Fruit fly (Drosophila melanogaster) whole organism, embryonic: ENCODE results near the gene dysf.

ENCODE experiments used
- Ada2b ChIP-seq: fragments of 200-800 bp; sonication (Bioruptor generic); IDR thresholded peaks from 2 replicates; pipeline ENCODE4 v1.3.6; 2022; ENCODE audit warnings: missing biosample characterization, missing genetic modification characterization
- Atf3 ChIP-seq: fragments of 200-800 bp; sonication (Bioruptor generic); optimal IDR thresholded peaks from 3 replicates; lab custom pipeline; 2016; ENCODE audit warnings: missing biosample characterization, missing genetic modification characterization
- BtbVII ChIP-seq: fragments of 200-800 bp; sonication (Bioruptor generic); optimal IDR thresholded peaks from 3 replicates; lab custom pipeline; 2017; ENCODE audit warnings: missing biosample characterization, mild to moderate bottlenecking, missing genetic modification characterization
- CG1024 ChIP-seq: fragments of 200-800 bp; sonication (Bioruptor generic); IDR thresholded peaks from 2 replicates; pipeline ENCODE4 v1.3.6; 2022; ENCODE audit warnings: missing biosample characterization, missing genetic modification characterization
- CG12155 ChIP-seq: fragments of 200-800 bp; sonication (Bioruptor generic); optimal IDR thresholded peaks from 3 replicates; lab custom pipeline; 2016; ENCODE audit warnings: missing biosample characterization, missing genetic modification characterization
- CG17829 ChIP-seq: fragments of 200-800 bp; optimal IDR thresholded peaks from 2 replicates; lab custom pipeline; 2019; ENCODE audit warnings: missing biosample characterization, mild to moderate bottlenecking, missing genetic modification characterization, moderate library complexity
- CG18476 ChIP-seq: fragments of 200-800 bp; sonication (Bioruptor generic); optimal IDR thresholded peaks from 2 replicates; lab custom pipeline; 2016; ENCODE audit warnings: missing biosample characterization, mild to moderate bottlenecking, missing genetic modification characterization
- CG33557 ChIP-seq: fragments of 200-800 bp; sonication (Bioruptor generic); optimal IDR thresholded peaks from 2 replicates; lab custom pipeline; 2019; ENCODE audit warnings: missing biosample characterization, mild to moderate bottlenecking, missing genetic modification characterization, moderate library complexity
- CG4404 ChIP-seq: fragments of 200-800 bp; sonication (Bioruptor generic); IDR thresholded peaks from 2 replicates; pipeline ENCODE4 v1.3.6; 2022; ENCODE audit warnings: missing biosample characterization, missing genetic modification characterization
- CG4617 ChIP-seq: fragments of 200-800 bp; sonication (Bioruptor generic); optimal IDR thresholded peaks from 3 replicates; lab custom pipeline; 2016; ENCODE audit warnings: missing biosample characterization, missing genetic modification characterization, borderline replicate concordance
- CG4820 ChIP-seq: fragments of 200-800 bp; sonication (Bioruptor generic); optimal IDR thresholded peaks from 3 replicates; lab custom pipeline; 2016; ENCODE audit warnings: missing biosample characterization, missing genetic modification characterization
- CG6254 ChIP-seq: fragments of 200-800 bp; sonication (Bioruptor generic); optimal IDR thresholded peaks from 3 replicates; lab custom pipeline; 2017; ENCODE audit warnings: mild to moderate bottlenecking, missing biosample characterization, missing genetic modification reagents, missing genetic modification characterization
- CG6272 ChIP-seq: fragments of 200-800 bp; sonication (Bioruptor generic); IDR thresholded peaks from 2 replicates; pipeline ENCODE4 v1.3.6; 2022; ENCODE audit warnings: missing biosample characterization, missing genetic modification characterization
- CG7786 ChIP-seq: fragments of 200-800 bp; sonication (Bioruptor generic); optimal IDR thresholded peaks from 2 replicates; lab custom pipeline; 2016; ENCODE audit warnings: missing biosample characterization, missing genetic modification characterization
- CG9609 ChIP-seq: fragments of 200-800 bp; sonication (Bioruptor generic); optimal IDR thresholded peaks from 3 replicates; lab custom pipeline; 2016; ENCODE audit warnings: missing biosample characterization, missing genetic modification characterization
- CG9876 ChIP-seq: fragments of 200-800 bp; sonication (Bioruptor generic); optimal IDR thresholded peaks from 2 replicates; lab custom pipeline; 2016; ENCODE audit warnings: missing biosample characterization, missing genetic modification characterization
- ERR ChIP-seq: fragments of 200-800 bp; sonication (Bioruptor generic); optimal IDR thresholded peaks from 2 replicates; lab custom pipeline; 2016; ENCODE audit warnings: missing biosample characterization, missing genetic modification characterization
- Fer2 ChIP-seq: fragments of 200-800 bp; sonication (Bioruptor generic); optimal IDR thresholded peaks from 2 replicates; lab custom pipeline; 2018; ENCODE audit warnings: missing biosample characterization, mild to moderate bottlenecking, missing genetic modification characterization, moderate library complexity
- Fer3 ChIP-seq: fragments of 200-800 bp; sonication (Bioruptor generic); optimal IDR thresholded peaks from 2 replicates; lab custom pipeline; 2018; ENCODE audit warnings: missing biosample characterization, mild to moderate bottlenecking, missing genetic modification characterization, moderate library complexity
- H2.0 ChIP-seq: fragments of 200-800 bp; sonication (Bioruptor generic); IDR thresholded peaks from 2 replicates; pipeline ENCODE4 v1.3.6; 2022; ENCODE audit warnings: missing biosample characterization, missing genetic modification characterization
- Hey ChIP-seq: fragments of 200-800 bp; sonication (Bioruptor generic); optimal IDR thresholded peaks from 3 replicates; lab custom pipeline; 2018; ENCODE audit warnings: missing biosample characterization, mild to moderate bottlenecking, missing genetic modification characterization
- Hsf ChIP-seq: fragments of 200-800 bp; sonication (Bioruptor generic); optimal IDR thresholded peaks from 3 replicates; lab custom pipeline; 2016; ENCODE audit warnings: missing biosample characterization, missing genetic modification characterization
- MESR4 ChIP-seq: fragments of 200-800 bp; sonication (Bioruptor generic); optimal IDR thresholded peaks from 2 replicates; lab custom pipeline; 2018; ENCODE audit warnings: missing biosample characterization, mild to moderate bottlenecking, missing genetic modification characterization, moderate library complexity
- Med ChIP-seq: fragments of 200-800 bp; sonication (Bioruptor generic); peaks from one replicate; lab custom pipeline; 2016; ENCODE audit warnings: missing biosample characterization, missing genetic modification characterization, mild to moderate bottlenecking, inconsistent platforms, moderate library complexity
- Mrtf ChIP-seq: fragments of 200-800 bp; sonication (Bioruptor generic); IDR thresholded peaks from 3 replicates; pipeline ENCODE4 v1.3.6; 2022; ENCODE audit warnings: missing biosample characterization, missing genetic modification characterization
- NK7.1 ChIP-seq: fragments of 200-800 bp; sonication (Bioruptor generic); optimal IDR thresholded peaks from 3 replicates; lab custom pipeline; 2016; ENCODE audit warnings: missing biosample characterization, missing genetic modification characterization
- Nf-YB ChIP-seq: fragments of 200-800 bp; sonication (Bioruptor generic); optimal IDR thresholded peaks from 3 replicates; lab custom pipeline; 2019; ENCODE audit warnings: missing biosample characterization, mild to moderate bottlenecking, missing genetic modification characterization, moderate library complexity
- Ravus ChIP-seq: fragments of 200-800 bp; sonication (Bioruptor generic); IDR thresholded peaks from 2 replicates; pipeline ENCODE4 v1.3.6; 2022; ENCODE audit warnings: missing biosample characterization, missing genetic modification characterization
- Rfx ChIP-seq: fragments of 200-800 bp; sonication (Bioruptor generic); IDR thresholded peaks from 2 replicates; pipeline ENCODE4 v1.3.6; 2022; ENCODE audit warnings: missing biosample characterization, missing genetic modification characterization
- Scr ChIP-seq: fragments of 200-800 bp; sonication (Bioruptor generic); IDR thresholded peaks from 2 replicates; pipeline ENCODE4 v1.3.6; 2022; ENCODE audit warnings: missing biosample characterization, missing genetic modification characterization; ENCODE audit not compliant: partially characterized antibody
- Taf1 ChIP-seq: fragments of 200-800 bp; sonication (Bioruptor generic); IDR thresholded peaks from 2 replicates; pipeline ENCODE4 v1.3.6; 2022; ENCODE audit warnings: missing biosample characterization, missing genetic modification characterization
- Trl ChIP-seq, 3 experiments: fragments of >200 bp in 2 of 3; fragments of 200-800 bp in 1 of 3; sonication (Bioruptor generic) in 1 of 3; optimal IDR thresholded peaks; 2 replicates in 1 of 3; 3 replicates in 2 of 3; lab custom pipeline; 2016 to 2017; ENCODE audit warnings: missing biosample characterization in 1 of 3, missing genetic modification characterization in 1 of 3
- Xbp1 ChIP-seq: fragments of 200-800 bp; sonication (Bioruptor generic); optimal IDR thresholded peaks from 3 replicates; lab custom pipeline; 2016; ENCODE audit warnings: missing biosample characterization, mild to moderate bottlenecking, missing genetic modification characterization
- ara ChIP-seq: fragments of 200-800 bp; sonication (Bioruptor generic); IDR thresholded peaks from 2 replicates; pipeline ENCODE4 v1.3.6; 2022; ENCODE audit warnings: missing biosample characterization, missing genetic modification characterization
- chm ChIP-seq: fragments of 200-800 bp; sonication (Bioruptor generic); IDR thresholded peaks from 2 replicates; pipeline ENCODE4 v1.3.6; 2022; ENCODE audit warnings: missing biosample characterization, missing genetic modification characterization
- ci ChIP-seq: fragments of 200-800 bp; sonication (Bioruptor generic); IDR thresholded peaks from 3 replicates; pipeline ENCODE4 v1.3.6; 2022; ENCODE audit warnings: missing biosample characterization, missing genetic modification characterization
- fu2 ChIP-seq: fragments of 200-800 bp; sonication (Bioruptor generic); optimal IDR thresholded peaks from 2 replicates; lab custom pipeline; 2016; ENCODE audit warnings: missing biosample characterization, missing genetic modification characterization
- ham ChIP-seq: fragments of 200-800 bp; sonication (Bioruptor generic); IDR thresholded peaks from 2 replicates; pipeline ENCODE4 v1.3.6; 2022; ENCODE audit warnings: missing biosample characterization, missing genetic modification characterization
- insv ChIP-seq, 2 experiments: fragments of 200-800 bp; sonication (Bioruptor generic); optimal IDR thresholded peaks; 3 replicates each; lab custom pipeline; 2016 to 2018; ENCODE audit warnings: missing biosample characterization in 2 of 2, missing genetic modification characterization in 2 of 2
- lov ChIP-seq, 2 experiments: fragments of 200-800 bp in 1 of 2; fragments of >200 bp in 1 of 2; sonication (Bioruptor generic) in 1 of 2; IDR thresholded peaks in 1 of 2; optimal IDR thresholded peaks in 1 of 2; 2 replicates in 1 of 2; 3 replicates in 1 of 2; pipeline versions ENCODE4 v1.3.6 to Lab custom; 2017 to 2022; ENCODE audit warnings: missing biosample characterization in 1 of 2, missing genetic modification characterization in 1 of 2
- nau ChIP-seq: fragments of 200-800 bp; sonication (Bioruptor generic); optimal IDR thresholded peaks from 3 replicates; lab custom pipeline; 2017; ENCODE audit warnings: missing biosample characterization, mild to moderate bottlenecking, missing genetic modification characterization, missing genetic modification reagents
- phol ChIP-seq: fragments of 200-800 bp; sonication (Bioruptor generic); optimal IDR thresholded peaks from 3 replicates; lab custom pipeline; 2018; ENCODE audit warnings: missing biosample characterization, mild to moderate bottlenecking, missing genetic modification characterization, moderate library complexity
- row ChIP-seq: fragments of 200-800 bp; sonication (Bioruptor generic); IDR thresholded peaks from 3 replicates; pipeline ENCODE4 v1.3.6; 2022; ENCODE audit warnings: missing biosample characterization, missing genetic modification characterization
- schlank ChIP-seq: fragments of 200-800 bp; sonication (Bioruptor generic); optimal IDR thresholded peaks from 2 replicates; lab custom pipeline; 2018; ENCODE audit warnings: missing biosample characterization, mild to moderate bottlenecking, missing genetic modification characterization
- sens ChIP-seq: fragments of 200-800 bp; sonication (Bioruptor generic); peaks from one replicate; lab custom pipeline; 2016; ENCODE audit warnings: missing biosample characterization, missing genetic modification characterization
- sisA ChIP-seq: fragments of 200-800 bp; sonication (Bioruptor generic); IDR thresholded peaks from 2 replicates; pipeline ENCODE4 v1.3.6; 2022; ENCODE audit warnings: missing biosample characterization, missing genetic modification characterization
- so ChIP-seq: fragments of 200-800 bp; sonication (Bioruptor generic); IDR thresholded peaks from 3 replicates; pipeline ENCODE4 v1.3.6; 2022; ENCODE audit warnings: missing biosample characterization, missing genetic modification characterization
- sob ChIP-seq: fragments of 200-800 bp; sonication (Bioruptor generic); IDR thresholded peaks from 2 replicates; pipeline ENCODE4 v1.3.6; 2022; ENCODE audit warnings: missing biosample characterization, missing genetic modification characterization
- tgo ChIP-seq: fragments of 200-800 bp; sonication (Bioruptor generic); IDR thresholded peaks from 3 replicates; pipeline ENCODE4 v1.3.6; 2022; ENCODE audit warnings: missing biosample characterization, missing genetic modification characterization
- tna ChIP-seq: fragments of 200-800 bp; sonication (Bioruptor generic); IDR thresholded peaks from 2 replicates; pipeline ENCODE4 v1.3.6; 2022; ENCODE audit warnings: missing biosample characterization, missing genetic modification characterization; ENCODE audit not compliant: partially characterized antibody

dysf gene

DNA sequence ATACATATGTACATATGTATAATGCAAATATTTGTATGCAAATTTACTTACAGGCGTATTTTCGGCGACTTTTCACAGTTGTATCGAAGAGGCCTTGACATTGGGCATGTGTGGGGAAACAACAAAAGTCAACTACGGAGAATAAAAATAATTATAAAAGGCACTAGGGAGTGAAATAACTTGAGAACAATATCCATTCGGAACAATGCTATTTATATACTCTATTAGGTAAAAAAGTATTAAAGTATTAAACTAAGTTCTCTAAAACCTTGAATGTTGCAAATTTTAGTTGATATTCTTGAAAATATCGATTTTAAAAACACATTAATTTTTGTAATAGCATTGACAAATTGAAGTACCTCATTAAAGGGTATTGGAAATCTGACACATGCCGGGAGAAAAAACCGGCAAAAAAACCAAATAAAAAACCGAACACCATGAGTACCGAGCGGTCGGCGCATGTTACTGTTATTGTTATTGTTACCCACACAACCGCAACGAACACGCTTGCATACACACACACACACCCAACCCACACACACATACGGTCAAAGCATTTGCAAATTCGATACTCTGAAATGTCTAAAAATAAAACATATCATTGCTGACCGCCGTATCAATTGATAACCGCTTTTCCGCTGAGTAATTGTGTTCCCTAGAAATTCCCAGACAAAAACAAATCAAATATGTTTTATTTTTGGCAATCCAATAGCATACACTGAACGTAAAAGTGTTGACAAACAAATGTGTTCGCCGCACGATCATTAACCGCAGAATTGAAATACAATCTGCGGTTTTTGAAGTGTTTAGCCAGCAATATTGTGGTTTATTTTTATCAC is 6.0 kb upstream of the dysf start (continued):
- TF ChIP-seq ara = no peak
- TF ChIP-seq Rfx (GFP tag; lab: Robert Waterston, UW) = peak; percentile 70
- peak; percentile 0 for TF ChIP-seq phol
- no peak for TF ChIP-seq chm (GFP tag; lab: Robert Waterston, UW)
- no peak for TF ChIP-seq schlank (tag; lab: Kevin White, UChicago)
- TF ChIP-seq Mrtf (GFP tag; lab: Robert Waterston, UW) = no peak
- TF ChIP-seq CG1024 (GFP tag; lab: Robert Waterston, UW) = no peak
- TF ChIP-seq Ravus (GFP tag; lab: Robert Waterston, UW) = no peak
- no peak for TF ChIP-seq Atf3 (GFP tag; lab: Kevin White, UChicago)
- TF ChIP-seq Nf-YB = no peak
- no peak for TF ChIP-seq insv (GFP tag; optimal IDR thresholded peaks at IDR 0.05; lab: Kevin White, UChicago)
- peak; percentile 80 for TF ChIP-seq sens (GFP tag; lab: Kevin White, UChicago)
- no peak for TF ChIP-seq CG4617 (GFP tag; lab: Kevin White, UChicago)
- TF ChIP-seq BtbVII (GFP tag; lab: Kevin White, UChicago) = peak; percentile 48
- TF ChIP-seq Fer2 (tag; lab: Kevin White, UChicago) = peak; percentile 10
- no peak for TF ChIP-seq NK7.1 (GFP tag; lab: Kevin White, UChicago)
- no peak; the same call in 2 of the 3 replicates for TF ChIP-seq tgo
- TF ChIP-seq row (GFP tag; lab: Robert Waterston, UW) = peak; percentile 42; the same call in 2 of the 3 replicates
- no peak for TF ChIP-seq sob (GFP tag; lab: Robert Waterston, UW)
- no peak for TF ChIP-seq ham (GFP tag; lab: Robert Waterston, UW)
- TF ChIP-seq Scr (GFP tag; lab: Robert Waterston, UW) = no peak
- no peak for TF ChIP-seq Taf1 (GFP tag; lab: Robert Waterston, UW)
- TF ChIP-seq Med (GFP tag; lab: Kevin White, UChicago) = peak; percentile 80
- no peak for TF ChIP-seq Ada2b
- TF ChIP-seq Hsf (GFP tag; lab: Kevin White, UChicago) = no peak
- no peak for TF ChIP-seq CG9876 (GFP tag; lab: Kevin White, UChicago)
- TF ChIP-seq CG18476 (GFP tag; lab: Kevin White, UChicago) = no peak
- no peak for TF ChIP-seq H2.0 (GFP tag; lab: Robert Waterston, UW)
- peak; percentile 9 for TF ChIP-seq CG33557
- no peak for TF ChIP-seq CG6272 (GFP tag; lab: Robert Waterston, UW)
- TF ChIP-seq CG4820 (GFP tag; lab: Kevin White, UChicago) = no peak
- TF ChIP-seq CG17829 (tag; lab: Kevin White, UChicago) = no peak
- TF ChIP-seq ERR (GFP tag; lab: Kevin White, UChicago) = no peak
- TF ChIP-seq nau (GFP tag; lab: Kevin White, UChicago) = no peak
- TF ChIP-seq Fer3 (tag; lab: Kevin White, UChicago) = no peak
- TF ChIP-seq CG9609 (GFP tag; lab: Kevin White, UChicago) = no peak
- TF ChIP-seq Hey (tag; lab: Kevin White, UChicago) = no peak
- TF ChIP-seq ci (GFP tag; lab: Robert Waterston, UW) = no peak
- TF ChIP-seq Trl (optimal IDR thresholded peaks at IDR 0.05; lab: Kevin White, UChicago) = no peak
- TF ChIP-seq Trl (GFP tag; optimal IDR thresholded peaks at IDR 0.05; lab: Kevin White, UChicago) = no peak
- no peak for TF ChIP-seq CG4404 (GFP tag; lab: Robert Waterston, UW)
- no peak for TF ChIP-seq MESR4 (GFP tag; lab: Kevin White, UChicago)
- no peak for TF ChIP-seq CG6254 (GFP tag; lab: Kevin White, UChicago)
- peak; percentile 28 for TF ChIP-seq CG12155 (GFP tag; lab: Kevin White, UChicago)
- TF ChIP-seq so (GFP tag; lab: Robert Waterston, UW) = no peak
- TF ChIP-seq fu2 (GFP tag; lab: Kevin White, UChicago) = no peak
- no peak for TF ChIP-seq lov (optimal IDR thresholded peaks at IDR 0.05; lab: Kevin White, UChicago)
- TF ChIP-seq lov (GFP tag; IDR thresholded peaks at IDR 0.05; lab: Robert Waterston, UW) = no peak
- TF ChIP-seq CG7786 (GFP tag; lab: Kevin White, UChicago) = no peak
- TF ChIP-seq Xbp1 = no peak
- TF ChIP-seq tna (GFP tag; lab: Robert Waterston, UW) = no peak
- no peak for TF ChIP-seq sisA (GFP tag; lab: Robert Waterston, UW)
